Worm (Caenorhabditis elegans) whole organism, young adult: Measurements from ENCODE around the gene Y57G11C.33.

Experiments
- C06A6.2 ChIP-seq: fragments of 200-800 bp; sonication (Bioruptor generic); conservative IDR thresholded peaks from 2 replicates; pipeline ENCODE4 v1.3.6; 2022; ENCODE audit warnings: missing genetic modification characterization, missing compliant biosample characterization
- F10E7.11 ChIP-seq: sonication (generic microtip); optimal IDR thresholded peaks from 2 replicates; lab custom pipeline; 2017; ENCODE audit warnings: mild to moderate bottlenecking, missing genetic modification characterization, moderate library complexity, missing compliant biosample characterization
- F57C9.4 ChIP-seq: sonication (generic microtip); optimal IDR thresholded peaks from 2 replicates; lab custom pipeline; 2017; ENCODE audit warnings: mild to moderate bottlenecking, missing genetic modification characterization, missing compliant biosample characterization
- K12H6.12 ChIP-seq: fragments of 200-800 bp; sonication (Bioruptor generic); optimal IDR thresholded peaks from 2 replicates; lab custom pipeline; 2018; ENCODE audit warnings: mild to moderate bottlenecking, missing genetic modification characterization, missing compliant biosample characterization
- ama-1 ChIP-seq, 3 experiments: fragments of 150-350 bp in 1 of 3; sonication (generic microtip) in 2 of 3; optimal IDR thresholded peaks; 2 replicates each; lab custom pipeline; 2014 to 2018; ENCODE audit warnings: missing biosample characterization in 2 of 3, missing genetic modification characterization in 2 of 3, missing genetic modification reagents in 2 of 3
- aptf-3 ChIP-seq: fragments of 200-800 bp; sonication (Bioruptor generic); IDR thresholded peaks from 2 replicates; pipeline ENCODE4 v1.3.6; 2022; ENCODE audit warnings: missing genetic modification characterization, missing compliant biosample characterization
- cebp-2 ChIP-seq: fragments of 200-800 bp; sonication (Bioruptor generic); IDR thresholded peaks from 2 replicates; pipeline ENCODE4 v1.3.6; 2022; ENCODE audit warnings: missing genetic modification characterization, missing compliant biosample characterization
- ceh-27 ChIP-seq: fragments of 200-800 bp; sonication (Bioruptor generic); optimal IDR thresholded peaks from 2 replicates; lab custom pipeline; 2018; ENCODE audit warnings: mild to moderate bottlenecking, missing genetic modification characterization, moderate library complexity, missing compliant biosample characterization
- ceh-40 ChIP-seq: fragments of 200-800 bp; sonication (Bioruptor generic); IDR thresholded peaks from 2 replicates; pipeline ENCODE4 v1.3.6; 2022; ENCODE audit warnings: missing genetic modification characterization, missing compliant biosample characterization
- efl-1 ChIP-seq: fragments of 150-350 bp; optimal IDR thresholded peaks from 2 replicates; lab custom pipeline; 2014; ENCODE audit warnings: missing biosample characterization, missing genetic modification reagents, missing genetic modification characterization
- hlh-12 ChIP-seq: sonication (generic microtip); optimal IDR thresholded peaks from 2 replicates; lab custom pipeline; 2016; ENCODE audit warnings: missing genetic modification characterization, missing compliant biosample characterization
- hmg-1.2 ChIP-seq: fragments of 200-800 bp; sonication (Bioruptor generic); IDR thresholded peaks from 2 replicates; pipeline ENCODE4 v1.3.6; 2022; ENCODE audit warnings: missing genetic modification reagents, missing genetic modification characterization, missing compliant biosample characterization
- let-607 ChIP-seq, 2 experiments: fragments of 200-800 bp in 1 of 2; sonication (Bioruptor generic) in 1 of 2; sonication (generic microtip) in 1 of 2; optimal IDR thresholded peaks; 2 replicates each; lab custom pipeline; 2016 to 2018; ENCODE audit warnings: mild to moderate bottlenecking in 2 of 2, missing compliant biosample characterization in 2 of 2, missing genetic modification characterization in 2 of 2, moderate library complexity in 2 of 2, missing genotype in 1 of 2
- madf-3 ChIP-seq: fragments of 200-800 bp; sonication (Bioruptor generic); IDR thresholded peaks from 2 replicates; pipeline ENCODE4 v1.3.6; 2022; ENCODE audit warnings: missing genetic modification reagents, missing genetic modification characterization, missing compliant biosample characterization
- nfya-2 ChIP-seq: fragments of 200-800 bp; sonication (Bioruptor generic); IDR thresholded peaks from 2 replicates; pipeline ENCODE4 v1.3.6; 2022; ENCODE audit warnings: missing genetic modification reagents, missing genetic modification characterization, missing compliant biosample characterization
- nfyb-1 ChIP-seq: fragments of 200-800 bp; sonication (Bioruptor generic); IDR thresholded peaks from 2 replicates; pipeline ENCODE4 v1.3.6; 2022; ENCODE audit warnings: missing genetic modification reagents, missing genetic modification characterization, missing compliant biosample characterization
- nhr-80 ChIP-seq: sonication (generic microtip); optimal IDR thresholded peaks from 2 replicates; lab custom pipeline; 2016; ENCODE audit warnings: missing genetic modification characterization, missing compliant biosample characterization
- repo-1 ChIP-seq: sonication (generic microtip); optimal IDR thresholded peaks from 2 replicates; lab custom pipeline; 2017; ENCODE audit warnings: mild to moderate bottlenecking, missing genetic modification characterization, missing compliant biosample characterization
- snpc-1.1 ChIP-seq: sonication (generic microtip); optimal IDR thresholded peaks from 2 replicates; lab custom pipeline; 2017; ENCODE audit warnings: missing genetic modification characterization, mild to moderate bottlenecking, missing compliant biosample characterization, antibody characterized with exemption, moderate library complexity, missing genotype, missing genetic modification reagents; ENCODE audit not compliant: insufficient read depth
- snpc-3.4 ChIP-seq: sonication (generic microtip); optimal IDR thresholded peaks from 2 replicates; lab custom pipeline; 2017; ENCODE audit warnings: missing genetic modification characterization, mild to moderate bottlenecking, missing compliant biosample characterization, antibody characterized with exemption, moderate library complexity, missing genotype, missing genetic modification reagents
- snpc-4 ChIP-seq, 5 experiments: fragments of 150-350 bp in 1 of 5; sonication (generic microtip) in 4 of 5; optimal IDR thresholded peaks; 2 replicates each; lab custom pipeline; 2014 to 2018; ENCODE audit warnings: missing genetic modification characterization in 5 of 5, missing biosample characterization in 3 of 5, antibody characterized with exemption in 2 of 5, mild to moderate bottlenecking in 2 of 5, missing compliant biosample characterization in 2 of 5, missing genotype in 2 of 5, moderate library complexity in 2 of 5, missing genetic modification reagents in 1 of 5
- somi-1 ChIP-seq: fragments of 200-800 bp; sonication (Bioruptor generic); optimal IDR thresholded peaks from 2 replicates; lab custom pipeline; 2018; ENCODE audit warnings: mild to moderate bottlenecking, missing genetic modification characterization, missing compliant biosample characterization
- unc-62 ChIP-seq: fragments of 150-350 bp; optimal IDR thresholded peaks from 2 replicates; lab custom pipeline; 2014; ENCODE audit warnings: missing biosample characterization, missing genetic modification reagents, missing genetic modification characterization
- xnd-1 ChIP-seq: sonication (generic microtip); optimal IDR thresholded peaks from 2 replicates; lab custom pipeline; 2016; ENCODE audit warnings: missing genotype, missing genetic modification reagents, missing genetic modification characterization, missing compliant biosample characterization
- ztf-26 ChIP-seq: sonication (generic microtip); optimal IDR thresholded peaks from 2 replicates; lab custom pipeline; 2017; ENCODE audit warnings: missing genetic modification characterization, missing compliant biosample characterization

Y57G11C.33 gene

DNA sequence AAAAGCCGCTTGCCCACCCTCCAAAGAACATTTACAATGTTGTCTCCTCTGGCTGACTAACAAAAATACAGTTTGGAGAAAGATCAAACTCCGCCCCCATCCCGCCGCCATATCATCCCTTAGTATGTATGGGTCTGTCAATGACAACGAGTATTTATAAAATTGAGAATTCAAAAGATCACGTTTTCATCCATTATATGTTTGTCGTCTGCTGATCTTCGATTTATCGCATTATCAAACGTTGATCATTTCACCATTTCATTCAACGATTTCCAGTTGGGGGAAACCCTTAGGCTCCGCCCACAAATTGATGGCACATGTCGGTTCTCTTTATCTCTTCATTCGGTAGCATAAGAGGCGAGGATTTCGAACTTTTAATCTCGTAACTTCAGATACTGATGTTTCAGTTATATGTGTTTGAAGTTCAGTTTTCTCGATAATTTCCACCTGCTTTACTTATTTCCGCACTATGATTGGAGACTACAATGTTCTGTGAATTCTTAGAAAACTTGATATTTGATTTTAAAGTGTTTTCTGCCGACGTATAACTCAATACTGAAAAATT, 42.6 kb upstream of the Y57G11C.33 start (continued):
- no peak for TF ChIP-seq snpc-1.1 (tag; lab: Kevin White, UChicago)
- TF ChIP-seq ztf-26 (tag; lab: Kevin White, UChicago), result peak; percentile 25
- no peak for TF ChIP-seq aptf-3 (GFP tag; lab: Robert Waterston, UW)

DNA sequence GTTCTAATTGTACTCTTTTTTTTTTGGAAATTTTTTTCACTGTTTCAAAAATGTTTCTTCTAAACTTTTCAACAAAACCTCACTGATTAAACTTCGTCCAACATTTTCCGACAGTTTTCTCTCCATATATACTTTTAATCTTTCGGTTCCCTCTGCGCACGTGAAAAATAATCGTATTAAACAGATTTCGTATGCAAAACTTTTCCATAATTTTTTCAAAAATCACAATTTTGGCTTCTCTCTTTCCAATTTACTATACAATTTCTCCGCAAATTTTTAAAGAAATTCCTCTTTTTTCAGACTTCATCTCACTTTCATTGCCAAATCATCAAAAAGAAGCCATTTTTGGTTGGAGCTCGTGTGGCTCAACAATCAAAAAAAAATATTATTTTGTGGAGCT, 40.6 kb upstream of the Y57G11C.33 start, which contains the start of gene dmd-6:
dmd-6 (plus strand) TSS at position 301 of the 400 bp plus-strand sequence.
- TF ChIP-seq C06A6.2 (GFP tag; lab: Robert Waterston, UW) (no peak), ama-1 (optimal IDR thresholded peaks at IDR 0.05; lab: Kevin White, UChicago) (peak; percentile 46), ama-1 (GFP tag; optimal IDR thresholded peaks at IDR 0.05; lab: Kevin White, UChicago) (no peak), nfya-2 (no peak), madf-3 (GFP tag; lab: Robert Waterston, UW) (no peak)

DNA sequence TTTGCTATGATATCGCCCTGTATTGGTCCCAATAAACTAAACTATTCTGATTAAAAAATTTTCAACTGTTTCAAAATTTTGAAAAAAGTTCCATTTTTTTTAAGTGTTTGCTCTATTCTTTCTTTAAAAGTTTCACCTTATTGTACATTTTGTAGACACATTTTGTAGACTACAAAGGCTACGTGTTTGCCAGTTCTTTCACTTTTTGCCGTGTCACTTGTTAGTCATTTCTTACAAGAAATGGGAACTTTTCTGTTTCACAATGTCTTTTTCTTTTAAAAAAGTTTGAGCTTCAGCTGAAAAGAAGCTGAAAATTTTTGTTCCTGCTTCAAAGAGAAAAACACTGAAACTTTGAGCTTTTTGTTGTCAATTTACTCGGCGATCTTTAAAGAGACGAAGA, 39.8 kb upstream of the Y57G11C.33 start:
- peak; percentile 59 for TF ChIP-seq ama-1 (optimal IDR thresholded peaks at IDR 0.05; lab: Kevin White, UChicago)
- no peak for TF ChIP-seq ama-1 (GFP tag; optimal IDR thresholded peaks at IDR 0.05; lab: Kevin White, UChicago)
- TF ChIP-seq xnd-1 (tag; lab: Kevin White, UChicago), result no peak

DNA sequence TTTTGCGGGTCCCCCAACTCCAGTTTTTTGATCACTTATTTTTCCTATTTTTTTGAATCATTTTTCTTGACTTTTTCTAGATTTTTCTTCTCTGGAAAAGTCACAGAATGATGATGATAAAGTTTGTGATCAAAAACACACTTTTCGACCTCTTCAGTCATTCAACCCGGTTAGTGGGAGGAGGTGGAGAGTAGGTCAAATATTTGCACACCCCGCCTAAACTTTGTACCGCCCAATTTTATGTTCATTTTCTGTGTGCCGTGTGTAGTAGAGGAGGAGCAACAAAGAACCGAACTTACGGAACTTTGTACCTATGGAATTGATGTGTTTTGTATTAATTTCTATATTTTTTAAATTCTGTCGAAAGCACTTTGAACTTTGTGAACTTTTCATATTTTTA, 39.4 kb upstream of the Y57G11C.33 start:
- TF ChIP-seq ama-1 (optimal IDR thresholded peaks at IDR 0.05; lab: Kevin White, UChicago) (peak; percentile 17), ama-1 (GFP tag; optimal IDR thresholded peaks at IDR 0.05; lab: Kevin White, UChicago) (no peak), efl-1 (GFP tag; lab: Kevin White, UChicago) (peak; percentile 34), nhr-80 (peak; percentile 10), F10E7.11 (tag; lab: Kevin White, UChicago) (no peak)

DNA sequence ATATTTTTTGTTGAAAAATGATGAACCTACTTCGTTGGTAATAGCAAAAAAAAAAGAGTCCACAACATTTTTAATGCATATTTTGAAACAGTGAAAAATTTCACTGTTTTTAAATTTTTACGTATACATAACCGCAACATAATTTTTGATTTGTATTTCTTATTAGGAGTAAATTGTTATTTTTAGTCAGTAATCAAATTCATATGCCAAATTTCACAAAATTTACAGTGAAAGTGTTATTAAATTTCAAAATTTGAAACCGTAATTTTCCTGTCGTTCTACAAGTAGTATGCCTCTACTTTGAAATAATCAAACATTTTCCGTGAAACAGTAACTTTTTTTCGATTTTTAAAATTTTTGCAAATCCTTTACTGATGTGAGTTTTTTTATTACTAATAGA, 38.9 kb upstream of the Y57G11C.33 start:
- no peak for TF ChIP-seq unc-62 (GFP tag; lab: Kevin White, UChicago)
- TF ChIP-seq snpc-4 (GFP tag; optimal IDR thresholded peaks at IDR 0.05; lab: Kevin White, UChicago), result no peak
- peak in 2 of 4 experiments; percentile 35 to 61 for TF ChIP-seq snpc-4 (tag; optimal IDR thresholded peaks at IDR 0.05; lab: Kevin White, UChicago)
- TF ChIP-seq let-607 (tag; optimal IDR thresholded peaks at IDR 0.05; lab: Kevin White, UChicago), result no peak

DNA sequence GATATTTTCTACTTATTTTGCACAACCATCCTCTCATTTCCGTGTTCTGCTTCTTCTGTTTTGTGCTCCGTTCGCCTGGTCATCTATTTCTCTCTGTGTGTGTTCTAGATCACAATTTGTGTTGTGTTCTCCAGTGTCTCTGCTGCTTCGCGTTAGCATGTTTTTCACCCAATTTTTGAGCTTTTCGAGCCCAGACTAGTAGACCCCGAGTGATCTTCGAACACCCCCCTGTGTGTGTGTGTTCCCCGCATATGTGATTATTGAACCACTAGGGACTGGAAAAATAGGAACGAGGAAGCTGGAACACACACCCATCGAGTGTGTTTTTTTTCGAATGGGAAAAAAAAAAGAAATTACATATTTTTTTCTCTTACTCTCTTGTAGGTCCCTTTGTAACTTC, 38.3 kb upstream of the Y57G11C.33 start:
- TF ChIP-seq snpc-3.4 (no peak), F57C9.4 (tag; lab: Kevin White, UChicago) (peak; percentile 26), somi-1 (no peak), cebp-2 (GFP tag; lab: Robert Waterston, UW) (peak; percentile 66; the same call in 1 of the 2 replicates), hlh-12 (tag; lab: Kevin White, UChicago) (no peak), hmg-1.2 (no peak), K12H6.12 (tag; lab: Kevin White, UChicago) (peak; percentile 36), ceh-27 (GFP tag; lab: Kevin White, UChicago) (peak; percentile 1), nfyb-1 (GFP tag; lab: Robert Waterston, UW) (peak; percentile 21; the same call in 1 of the 2 replicates), repo-1 (tag; lab: Kevin White, UChicago) (peak; percentile 34), ceh-40 (GFP tag; lab: Robert Waterston, UW) (no peak)

DNA sequence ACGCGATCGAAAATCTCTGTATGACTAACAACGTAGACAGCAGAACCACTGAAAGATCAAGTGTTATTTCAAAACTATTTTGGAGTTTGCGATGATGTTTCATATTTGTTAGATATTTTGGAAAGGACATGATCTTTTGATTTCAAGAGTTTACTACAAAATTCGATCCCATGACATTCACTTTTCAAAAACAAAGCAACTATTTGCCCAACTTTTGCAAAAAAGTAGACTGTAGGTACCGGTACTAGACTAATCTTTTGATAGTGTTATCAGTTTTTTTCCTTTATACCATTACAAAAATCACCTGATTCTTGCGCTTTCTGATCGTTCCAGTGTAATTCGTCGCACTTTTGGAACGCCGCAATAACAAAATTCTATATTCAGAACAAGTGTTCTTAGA, 36.8 kb upstream of the Y57G11C.33 start:
- TF ChIP-seq nhr-80 (peak; percentile 20), nfya-2 (no peak)
